Comparison of ENCODE assay signal across 1 fruit fly cellular context in genomic region chrX:19546658-19547038, dm6.
TF ChIP-seq lines count a peak whose summit lies in the region.

No protein-coding gene starts in this region.

TF ChIP-seq in whole organism, embryonic, 481 proteins besides CTCF, POLR2A, EP300 and RAD21 (continued from another document):
- no peak for TF ChIP-seq wor (GFP tag; IDR thresholded peaks at IDR 0.05; lab: Robert Waterston, UW)
- no peak for TF ChIP-seq HLHmδ (GFP tag; optimal IDR thresholded peaks at IDR 0.05; lab: Kevin White, UChicago)
- TF ChIP-seq abd-A (tag; optimal IDR thresholded peaks at IDR 0.05; lab: Kevin White, UChicago): no peak
- no peak for TF ChIP-seq cato (GFP tag; optimal IDR thresholded peaks at IDR 0.05; lab: Kevin White, UChicago; ENCODE audit: borderline replicate concordance)
- TF ChIP-seq jumu (GFP tag; optimal IDR thresholded peaks at IDR 0.05; lab: Kevin White, UChicago): no peak
- no peak for TF ChIP-seq CG9876 (GFP tag; optimal IDR thresholded peaks at IDR 0.05; lab: Kevin White, UChicago)
- TF ChIP-seq CG13424 (tag; optimal IDR thresholded peaks at IDR 0.05; lab: Kevin White, UChicago): no peak
- TF ChIP-seq CG18011 (GFP tag; optimal IDR thresholded peaks at IDR 0.05; lab: Kevin White, UChicago): no peak
- no peak for TF ChIP-seq NfI (GFP tag; optimal IDR thresholded peaks at IDR 0.05; lab: Kevin White, UChicago)
- TF ChIP-seq CG11093 (GFP tag; IDR thresholded peaks at IDR 0.05; lab: Robert Waterston, UW): no peak
- TF ChIP-seq vvl (GFP tag; IDR thresholded peaks at IDR 0.05; lab: Robert Waterston, UW): no peak
- no peak for TF ChIP-seq gcm2 (GFP tag; optimal IDR thresholded peaks at IDR 0.05; lab: Kevin White, UChicago)
- no peak for TF ChIP-seq klu (GFP tag; IDR thresholded peaks at IDR 0.05; lab: Robert Waterston, UW)
- no peak for TF ChIP-seq CG3407 (GFP tag; optimal IDR thresholded peaks at IDR 0.05; lab: Kevin White, UChicago)
- TF ChIP-seq bsh (GFP tag; optimal IDR thresholded peaks at IDR 0.05; lab: Kevin White, UChicago): no peak
- TF ChIP-seq CG10209 (GFP tag; optimal IDR thresholded peaks at IDR 0.05; lab: Kevin White, UChicago): no peak
- TF ChIP-seq hbn (GFP tag; IDR thresholded peaks at IDR 0.05; lab: Robert Waterston, UW; ENCODE audit: partially characterized antibody): no peak
- TF ChIP-seq sr (GFP tag; IDR thresholded peaks at IDR 0.05; lab: Robert Waterston, UW): no peak
- no peak for TF ChIP-seq chn (GFP tag; optimal IDR thresholded peaks at IDR 0.05; lab: Kevin White, UChicago)
- no peak for TF ChIP-seq zen (tag; optimal IDR thresholded peaks at IDR 0.05; lab: Kevin White, UChicago)
- no peak for TF ChIP-seq Dip2 (GFP tag; IDR thresholded peaks at IDR 0.05; lab: Robert Waterston, UW)
- TF ChIP-seq CG9797 (GFP tag; optimal IDR thresholded peaks at IDR 0.05; lab: Kevin White, UChicago): no peak
- TF ChIP-seq tll (GFP tag; optimal IDR thresholded peaks at IDR 0.05; lab: Kevin White, UChicago): peak in 1 of 2 experiments; percentile 68
- TF ChIP-seq Trl (optimal IDR thresholded peaks at IDR 0.05; lab: Kevin White, UChicago): peak; percentile 40 to 50
- TF ChIP-seq Trl (GFP tag; optimal IDR thresholded peaks at IDR 0.05; lab: Kevin White, UChicago): no peak
- peak; percentile 95 for TF ChIP-seq CG1832 (GFP tag; optimal IDR thresholded peaks at IDR 0.05; lab: Kevin White, UChicago)
- TF ChIP-seq Kr (GFP tag; optimal IDR thresholded peaks at IDR 0.05; lab: Kevin White, UChicago): no peak
- TF ChIP-seq sqz (GFP tag; optimal IDR thresholded peaks at IDR 0.05; lab: Kevin White, UChicago): no peak
- peak; percentile 96 for TF ChIP-seq Nf-YB (GFP tag; optimal IDR thresholded peaks at IDR 0.05; lab: Kevin White, UChicago)
- no peak for TF ChIP-seq CG6854 (GFP tag; optimal IDR thresholded peaks at IDR 0.05; lab: Kevin White, UChicago)
- TF ChIP-seq CG32532 (GFP tag; IDR thresholded peaks at IDR 0.05; lab: Robert Waterston, UW): peak; percentile 42; the same call in 1 of the 2 replicates
- no peak for TF ChIP-seq al (GFP tag; IDR thresholded peaks at IDR 0.05; lab: Robert Waterston, UW)
- TF ChIP-seq Hr39 (optimal IDR thresholded peaks at IDR 0.05; lab: Kevin White, UChicago): no peak
- no peak for TF ChIP-seq maf-S (GFP tag; optimal IDR thresholded peaks at IDR 0.05; lab: Kevin White, UChicago)
- TF ChIP-seq Nf-YC (tag; optimal IDR thresholded peaks at IDR 0.05; lab: Kevin White, UChicago): peak; percentile 96
- TF ChIP-seq Mad (GFP tag; optimal IDR thresholded peaks at IDR 0.05; lab: Kevin White, UChicago): no peak
- no peak for TF ChIP-seq dmrt11E (tag; optimal IDR thresholded peaks at IDR 0.05; lab: Kevin White, UChicago)
- no peak for TF ChIP-seq HLH3B (GFP tag; IDR thresholded peaks at IDR 0.05; lab: Robert Waterston, UW)
- no peak for TF ChIP-seq CG8359 (GFP tag; optimal IDR thresholded peaks at IDR 0.05; lab: Kevin White, UChicago; ENCODE audit: borderline replicate concordance)
- no peak for TF ChIP-seq mld (GFP tag; IDR thresholded peaks at IDR 0.05; lab: Robert Waterston, UW; ENCODE audit: partially characterized antibody)
- TF ChIP-seq CG1603 (tag; optimal IDR thresholded peaks at IDR 0.05; lab: Kevin White, UChicago): no peak
- no peak for TF ChIP-seq C15 (GFP tag; IDR thresholded peaks at IDR 0.05; lab: Robert Waterston, UW)
- no peak for TF ChIP-seq CG2120 (GFP tag; optimal IDR thresholded peaks at IDR 0.05; lab: Kevin White, UChicago)
- no peak for TF ChIP-seq CG4424 (GFP tag; optimal IDR thresholded peaks at IDR 0.05; lab: Kevin White, UChicago)
- no peak for TF ChIP-seq CG10979 (tag; optimal IDR thresholded peaks at IDR 0.05; lab: Kevin White, UChicago)
- TF ChIP-seq YL-1 (GFP tag; optimal IDR thresholded peaks at IDR 0.05; lab: Kevin White, UChicago): no peak
- peak; percentile 28; the same call in 1 of the 2 replicates for TF ChIP-seq seq (GFP tag; IDR thresholded peaks at IDR 0.05; lab: Robert Waterston, UW)
- TF ChIP-seq CG6272 (GFP tag; IDR thresholded peaks at IDR 0.05; lab: Robert Waterston, UW): no peak
- TF ChIP-seq repo (GFP tag; optimal IDR thresholded peaks at IDR 0.05; lab: Kevin White, UChicago): no peak
- TF ChIP-seq yki (optimal IDR thresholded peaks at IDR 0.05; lab: Kevin White, UChicago): no peak
- TF ChIP-seq CG12942 (GFP tag; optimal IDR thresholded peaks at IDR 0.05; lab: Kevin White, UChicago): no peak
- no peak for TF ChIP-seq Hey (tag; optimal IDR thresholded peaks at IDR 0.05; lab: Kevin White, UChicago)
- TF ChIP-seq Scr (GFP tag; IDR thresholded peaks at IDR 0.05; lab: Robert Waterston, UW; ENCODE audit: partially characterized antibody): no peak
- TF ChIP-seq CG7357 (GFP tag; IDR thresholded peaks at IDR 0.05; lab: Robert Waterston, UW): no peak
- TF ChIP-seq HmgD (GFP tag; optimal IDR thresholded peaks at IDR 0.05; lab: Kevin White, UChicago): no peak
- TF ChIP-seq amos (GFP tag; IDR thresholded peaks at IDR 0.05; lab: Robert Waterston, UW; ENCODE audit: partially characterized antibody): no peak
- peak; percentile 78 for TF ChIP-seq Nf-YA (GFP tag; IDR thresholded peaks at IDR 0.05; lab: Robert Waterston, UW)
- TF ChIP-seq CG3847 (GFP tag; IDR thresholded peaks at IDR 0.05; lab: Robert Waterston, UW): no peak
- TF ChIP-seq Elba2 (GFP tag; optimal IDR thresholded peaks at IDR 0.05; lab: Kevin White, UChicago): no peak
- peak; percentile 94 for TF ChIP-seq Adf1 (GFP tag; IDR thresholded peaks at IDR 0.05; lab: Robert Waterston, UW)
- no peak for TF ChIP-seq CG43689 (GFP tag; IDR thresholded peaks at IDR 0.05; lab: Robert Waterston, UW)
- TF ChIP-seq CG18764 (GFP tag; optimal IDR thresholded peaks at IDR 0.05; lab: Kevin White, UChicago): no peak
- no peak for TF ChIP-seq disco-r (GFP tag; optimal IDR thresholded peaks at IDR 0.05; lab: Kevin White, UChicago)
- no peak for TF ChIP-seq HLH54F (GFP tag; optimal IDR thresholded peaks at IDR 0.05; lab: Kevin White, UChicago)
- no peak for TF ChIP-seq CG13123 (GFP tag; optimal IDR thresholded peaks at IDR 0.05; lab: Kevin White, UChicago)
- no peak for TF ChIP-seq Ssrp (tag; optimal IDR thresholded peaks at IDR 0.05; lab: Kevin White, UChicago)
- TF ChIP-seq CG12104 (GFP tag; optimal IDR thresholded peaks at IDR 0.05; lab: Kevin White, UChicago): no peak
- no peak for TF ChIP-seq CG33213 (GFP tag; optimal IDR thresholded peaks at IDR 0.05; lab: Kevin White, UChicago)
- TF ChIP-seq CG16813 (GFP tag; IDR thresholded peaks at IDR 0.05; lab: Robert Waterston, UW; ENCODE audit: partially characterized antibody): no peak
- TF ChIP-seq CG16863 (GFP tag; optimal IDR thresholded peaks at IDR 0.05; lab: Kevin White, UChicago): no peak
- TF ChIP-seq nom (GFP tag; optimal IDR thresholded peaks at IDR 0.05; lab: Kevin White, UChicago): no peak
